Worm (Caenorhabditis elegans) whole organism, L4/young adult: ENCODE results near the gene T16G1.13.

Source experiments
- W03F9.2 ChIP-seq: fragments of 150-350 bp; optimal IDR thresholded peaks from 2 replicates; lab custom pipeline; 2014; ENCODE audit warnings: missing biosample characterization, missing genetic modification characterization
- dao-5 ChIP-seq: sonication (generic microtip); optimal IDR thresholded peaks from 2 replicates; lab custom pipeline; 2016; ENCODE audit warnings: missing genotype, missing genetic modification characterization, moderate library complexity, missing compliant biosample characterization
- him-1 ChIP-seq: sonication (generic microtip); optimal IDR thresholded peaks from 2 replicates; lab custom pipeline; 2016; ENCODE audit warnings: missing genotype, missing genetic modification reagents, missing genetic modification characterization, missing compliant biosample characterization

The T16G1.13 gene

ce11 chrV:12964076-12964475 is 14.4 kb downstream of the T16G1.13 start, which contains the start of gene srd-35:
TSS of gene srd-35 (plus strand) at chrV:12964376.
- TF ChIP-seq W03F9.2 (tag; lab: Kevin White, UChicago) (no peak), dao-5 (tag; lab: Kevin White, UChicago) (no peak), him-1 (tag; lab: Kevin White, UChicago) (no peak)

- no peak for TF ChIP-seq W03F9.2 (tag; lab: Kevin White, UChicago)
- no peak for TF ChIP-seq dao-5 (tag; lab: Kevin White, UChicago)
- no peak for TF ChIP-seq him-1 (tag; lab: Kevin White, UChicago)
Observed at ce11 chrV:12967110-12967509, 17.4 kb downstream of the T16G1.13 start, which contains the start of gene R186.3. TSS of gene R186.3 (minus strand) at chrV:12967210.

- peak; percentile 3 for TF ChIP-seq W03F9.2 (tag; lab: Kevin White, UChicago)
- peak; percentile 55 for TF ChIP-seq him-1 (tag; lab: Kevin White, UChicago)
Observed at ce11 chrV:12967925-12968327, 18.2 kb downstream of the T16G1.13 start, which contains the start of gene R186.8. TSS of gene R186.8 (minus strand) at chrV:12967982.

ce11 chrV:12968555-12968954 is 18.8 kb downstream of the T16G1.13 start, which contains the start of gene lin-46:
TSS of gene lin-46 (plus strand) at chrV:12968855.
- TF ChIP-seq W03F9.2 (tag; lab: Kevin White, UChicago) = no peak
- TF ChIP-seq him-1 (tag; lab: Kevin White, UChicago) = no peak
- TF ChIP-seq dao-5 (tag; lab: Kevin White, UChicago) = no peak

ce11 chrV:12970575-12971160 is 21.0 kb downstream of the T16G1.13 start, which contains the start of gene pnn-1:
TSS of gene pnn-1 (plus strand) at chrV:12971110.
- TF ChIP-seq W03F9.2 (tag; lab: Kevin White, UChicago) (peak; percentile 29), dao-5 (tag; lab: Kevin White, UChicago) (no peak)

ce11 chrV:12974047-12974446 is 24.3 kb downstream of the T16G1.13 start:
- TF ChIP-seq W03F9.2 (tag; lab: Kevin White, UChicago) (no peak), him-1 (tag; lab: Kevin White, UChicago) (no peak), dao-5 (tag; lab: Kevin White, UChicago) (no peak)

- TF ChIP-seq him-1 (tag; lab: Kevin White, UChicago) (no peak), W03F9.2 (tag; lab: Kevin White, UChicago) (no peak), dao-5 (tag; lab: Kevin White, UChicago) (no peak)
Observed at ce11 chrV:12987061-12987460, 37.4 kb downstream of the T16G1.13 start, which contains the start of gene shw-3. TSS of gene shw-3 (minus strand) at chrV:12987161.

ce11 chrV:12988256-12988655 is 38.5 kb downstream of the T16G1.13 start, which contains the start of gene F15B9.8:
TSS of gene F15B9.8 (plus strand) at chrV:12988556.
- TF ChIP-seq dao-5 (tag; lab: Kevin White, UChicago) (no peak), him-1 (tag; lab: Kevin White, UChicago) (no peak), W03F9.2 (tag; lab: Kevin White, UChicago) (no peak)

- TF ChIP-seq W03F9.2 (tag; lab: Kevin White, UChicago) = no peak
- TF ChIP-seq him-1 (tag; lab: Kevin White, UChicago) = no peak
- no peak for TF ChIP-seq dao-5 (tag; lab: Kevin White, UChicago)
Observed at ce11 chrV:12992891-12993290, 43.2 kb downstream of the T16G1.13 start, which contains the start of the genes F15B9.11 and dsl-7. TSS of gene F15B9.11 (minus strand) at chrV:12992895. TSS of gene dsl-7 (plus strand) at chrV:12993150.

ce11 chrV:12995269-12995668 is 45.6 kb downstream of the T16G1.13 start, which contains the start of gene far-5:
TSS of gene far-5 (plus strand) at chrV:12995569.
- TF ChIP-seq him-1 (tag; lab: Kevin White, UChicago) (no peak), dao-5 (tag; lab: Kevin White, UChicago) (no peak), W03F9.2 (tag; lab: Kevin White, UChicago) (no peak)

ce11 chrV:12997422-12997821 is 47.7 kb downstream of the T16G1.13 start, which contains the start of gene far-3:
TSS of gene far-3 (minus strand) at chrV:12997522.
- no peak for TF ChIP-seq W03F9.2 (tag; lab: Kevin White, UChicago)
- no peak for TF ChIP-seq dao-5 (tag; lab: Kevin White, UChicago)
- TF ChIP-seq him-1 (tag; lab: Kevin White, UChicago) = no peak

ce11 chrV:12999559-12999958 is 49.9 kb downstream of the T16G1.13 start, which contains the start of gene far-4:
TSS of gene far-4 (minus strand) at chrV:12999659.
- TF ChIP-seq W03F9.2 (tag; lab: Kevin White, UChicago) (no peak), dao-5 (tag; lab: Kevin White, UChicago) (no peak), him-1 (tag; lab: Kevin White, UChicago) (no peak)
